Fruit fly (Drosophila melanogaster): ENCODE results near the gene OtopLa.

OtopLa gene

DNA sequence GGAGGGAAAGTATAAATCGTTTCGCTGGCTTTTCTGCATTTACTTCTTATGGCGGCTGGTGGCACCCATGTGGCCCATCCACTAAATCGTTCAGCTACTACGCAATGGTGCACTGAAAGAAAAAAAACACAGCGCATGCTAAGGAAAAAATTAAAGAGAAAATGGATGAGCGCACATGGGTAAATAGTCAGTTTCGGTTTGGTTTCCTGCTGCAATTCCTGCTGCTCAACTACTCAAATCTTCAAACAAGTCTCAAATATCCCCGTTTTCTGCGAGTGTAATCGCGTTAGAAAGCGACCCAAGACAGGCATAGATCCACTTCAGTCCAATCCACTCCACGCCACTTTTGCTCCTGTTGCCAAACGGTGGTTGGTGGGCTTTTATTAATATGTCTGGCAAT is 45.3 kb downstream of the OtopLa start (continued):
- TF ChIP-seq CG16813 (GFP tag; IDR thresholded peaks at IDR 0.05; ENCODE audit: partially characterized antibody) (no peak), Tbp (GFP tag; optimal IDR thresholded peaks at IDR 0.05) (no peak), CG11696 (GFP tag; IDR thresholded peaks at IDR 0.05) (no peak), Lhr (GFP tag; optimal IDR thresholded peaks at IDR 0.05) (no peak), CG1602 (GFP tag; optimal IDR thresholded peaks at IDR 0.05) (no peak), CG7745 (tag; optimal IDR thresholded peaks at IDR 0.05) (no peak), crol (GFP tag; IDR thresholded peaks at IDR 0.05) (no peak), CG17328 (GFP tag; IDR thresholded peaks at IDR 0.05) (peak; percentile 32; the same call in 1 of the 2 replicates), HHEX (GFP tag; optimal IDR thresholded peaks at IDR 0.05) (no peak), lmd (GFP tag; IDR thresholded peaks at IDR 0.05) (0 out of 2 replicates have a peak, but pooled peaks have one; percentile 26), CG10431 (GFP tag; optimal IDR thresholded peaks at IDR 0.05) (no peak), CG11695 (GFP tag; IDR thresholded peaks at IDR 0.05) (no peak), CG15601 (tag; optimal IDR thresholded peaks at IDR 0.05) (no peak), Drgx (GFP tag; IDR thresholded peaks at IDR 0.05) (no peak), az2 (GFP tag; optimal IDR thresholded peaks at IDR 0.05) (no peak), CG6654 (GFP tag; optimal IDR thresholded peaks at IDR 0.05) (no peak), cad (GFP tag; optimal IDR thresholded peaks at IDR 0.05) (no peak), zen2 (GFP tag; IDR thresholded peaks at IDR 0.05; ENCODE audit: partially characterized antibody) (no peak), CG31224 (GFP tag; IDR thresholded peaks at IDR 0.05) (no peak), ttk (GFP tag; IDR thresholded peaks at IDR 0.05) (no peak), Taf1 (GFP tag; IDR thresholded peaks at IDR 0.05) (no peak), pzg (GFP tag; optimal IDR thresholded peaks at IDR 0.05) (no peak), CG2889 (GFP tag; IDR thresholded peaks at IDR 0.05) (0 out of 3 replicates have a peak, but pooled peaks have one; percentile 14), Scr (GFP tag; IDR thresholded peaks at IDR 0.05; ENCODE audit: partially characterized antibody) (no peak), al (GFP tag; IDR thresholded peaks at IDR 0.05) (no peak), CG1603 (tag; optimal IDR thresholded peaks at IDR 0.05) (peak; percentile 20), bsh (GFP tag; optimal IDR thresholded peaks at IDR 0.05) (peak in 1 of 2 experiments; percentile 6), zfh1 (GFP tag; IDR thresholded peaks at IDR 0.05) (0 out of 3 replicates have a peak, but pooled peaks have one; percentile 29), NFAT (GFP tag; IDR thresholded peaks at IDR 0.05) (no peak), gfzf (GFP tag; optimal IDR thresholded peaks at IDR 0.05) (no peak), CG9215 (GFP tag; IDR thresholded peaks at IDR 0.05) (no peak), Dad (GFP tag; optimal IDR thresholded peaks at IDR 0.05) (no peak)

DNA sequence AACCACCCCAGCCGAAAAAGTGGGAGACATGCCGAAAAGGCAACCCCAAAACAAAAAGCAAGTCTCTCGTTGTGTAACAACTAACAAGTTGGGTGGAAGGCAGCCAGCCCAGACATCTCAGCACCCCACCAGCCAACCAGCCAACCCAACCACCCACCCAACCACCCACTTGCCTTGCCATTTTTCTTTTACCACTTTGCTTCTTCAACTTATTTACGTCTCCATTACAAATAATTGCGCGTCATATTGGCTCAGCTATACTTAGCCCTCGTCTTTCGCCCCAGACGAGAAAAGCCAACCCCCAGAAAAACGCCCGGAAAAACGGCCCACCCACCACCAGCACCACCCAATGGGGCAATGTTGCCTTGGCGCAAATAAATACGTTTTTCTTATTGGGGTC is 46.0 kb downstream of the OtopLa start:
- no peak for TF ChIP-seq CG11695 (GFP tag; IDR thresholded peaks at IDR 0.05)
- TF ChIP-seq Nf-YC (tag; optimal IDR thresholded peaks at IDR 0.05) = peak; percentile 82
- peak; percentile 53 for TF ChIP-seq abd-A (tag; optimal IDR thresholded peaks at IDR 0.05)
- TF ChIP-seq Nf-YB (GFP tag; optimal IDR thresholded peaks at IDR 0.05) = peak; percentile 85
- 0 out of 2 replicates have a peak, but pooled peaks have one; percentile 10 for TF ChIP-seq seq (GFP tag; IDR thresholded peaks at IDR 0.05)

DNA sequence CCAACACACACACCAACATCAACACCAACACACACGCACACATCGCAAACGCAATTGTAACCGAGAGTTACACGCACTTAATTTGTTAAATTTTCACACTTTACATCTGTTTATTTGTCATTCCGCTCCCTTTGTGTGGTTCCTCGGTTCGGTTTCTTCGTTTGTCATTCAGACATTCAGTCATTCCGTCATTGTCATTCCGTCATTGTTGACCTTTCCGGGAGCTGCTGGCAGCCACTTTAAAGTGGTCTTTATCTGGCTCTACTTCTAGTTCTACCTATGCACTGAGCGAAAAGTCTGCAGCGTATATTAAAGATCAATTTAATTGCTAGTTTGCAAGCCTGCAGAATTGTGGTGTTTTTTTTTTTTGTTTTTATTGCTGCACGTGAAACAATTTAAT is 51.7 kb downstream of the OtopLa start:
- TF ChIP-seq CG4854 (GFP tag; optimal IDR thresholded peaks at IDR 0.05) (no peak), tll (GFP tag; optimal IDR thresholded peaks at IDR 0.05) (peak in 1 of 2 experiments; percentile 69), twi (tag; optimal IDR thresholded peaks at IDR 0.05) (peak; percentile 20), zf30C (GFP tag; optimal IDR thresholded peaks at IDR 0.05) (peak; percentile 71), YL-1 (GFP tag; optimal IDR thresholded peaks at IDR 0.05) (no peak), zen (tag; optimal IDR thresholded peaks at IDR 0.05) (peak; percentile 29), cg (GFP tag; optimal IDR thresholded peaks at IDR 0.05) (peak; percentile 27), sd (tag; optimal IDR thresholded peaks at IDR 0.05) (no peak), lola (GFP tag; optimal IDR thresholded peaks at IDR 0.05) (no peak), fru (optimal IDR thresholded peaks at IDR 0.05) (peak; percentile 26), CG8281 (tag; optimal IDR thresholded peaks at IDR 0.05) (peak; percentile 97)
